Fruit fly (Drosophila melanogaster) ovary, adult (tissue): Measurements from ENCODE around the gene Xpac.

Experiments
- CG17801 ChIP-seq: fragments of 200-800 bp; optimal IDR thresholded peaks from 2 replicates; lab custom pipeline; 2019; ENCODE audit warnings: missing biosample characterization, mild to moderate bottlenecking, missing genetic modification characterization, moderate library complexity; ENCODE audit not compliant: partially characterized antibody

The Xpac gene

dm6 chrX:4075430-4075829 is 28.6 kb downstream of the Xpac start, which contains the start of gene CG43689:
Gene CG43689, plus strand, starts transcription at chrX:4075743.
- no peak for TF ChIP-seq CG17801 (GFP tag; lab: Kevin White, UChicago)

- TF ChIP-seq CG17801 (GFP tag; lab: Kevin White, UChicago): no peak
These were observed 42.5 kb downstream of the Xpac start for dm6 chrX:4061502-4061901.
